Fruit fly (Drosophila melanogaster): Measurements from ENCODE around the gene CG31551.

Gene CG31551

dm6 chr3R:5606477-5606876 is 21.2 kb upstream of the CG31551 start, which contains the start of gene asl:
TSS of gene asl (minus strand) at chr3R:5606543.
- TF ChIP-seq Hr83 (GFP tag; optimal IDR thresholded peaks at IDR 0.05; ENCODE audit: poor library complexity, severe bottlenecking) (no peak), Hr78 (GFP tag; optimal IDR thresholded peaks at IDR 0.05) (peak; percentile 55), N (GFP tag; optimal IDR thresholded peaks at IDR 0.05) (peak; percentile 94), foxo (GFP tag; optimal IDR thresholded peaks at IDR 0.05) (peak in 1 of 2 experiments; percentile 62), Hnf4 (GFP tag; optimal IDR thresholded peaks at IDR 0.05) (no peak), h (GFP tag; optimal IDR thresholded peaks at IDR 0.05) (peak; percentile 56), fru (GFP tag; optimal IDR thresholded peaks at IDR 0.05) (peak; percentile 100), Rel (GFP tag; optimal IDR thresholded peaks at IDR 0.05) (no peak), Rel (tag; optimal IDR thresholded peaks at IDR 0.05) (peak; percentile 45), ey (GFP tag; optimal IDR thresholded peaks at IDR 0.05) (peak; percentile 33), Dif (GFP tag; optimal IDR thresholded peaks at IDR 0.05; ENCODE audit: partially characterized antibody) (no peak), woc (GFP tag; optimal IDR thresholded peaks at IDR 0.05) (peak; percentile 42), HLH106 (tag; optimal IDR thresholded peaks at IDR 0.05) (peak; percentile 64), sv (GFP tag; optimal IDR thresholded peaks at IDR 0.05) (peak; percentile 29), psq (GFP tag; optimal IDR thresholded peaks at IDR 0.05) (peak; percentile 48), OdsH (GFP tag; optimal IDR thresholded peaks at IDR 0.05) (peak; percentile 23), brk (GFP tag; optimal IDR thresholded peaks at IDR 0.05) (no peak), CG32264 (GFP tag; optimal IDR thresholded peaks at IDR 0.05) (peak; percentile 17), CG9705 (GFP tag; optimal IDR thresholded peaks at IDR 0.05) (peak; percentile 53), Sp1 (GFP tag; optimal IDR thresholded peaks at IDR 0.05) (peak; percentile 54)

- TF ChIP-seq foxo (GFP tag; optimal IDR thresholded peaks at IDR 0.05) (no peak), lola (GFP tag; optimal IDR thresholded peaks at IDR 0.05) (no peak), jim (GFP tag; optimal IDR thresholded peaks at IDR 0.05) (no peak), Dif (GFP tag; optimal IDR thresholded peaks at IDR 0.05; ENCODE audit: partially characterized antibody) (no peak), fru (GFP tag; optimal IDR thresholded peaks at IDR 0.05) (no peak), sv (GFP tag; optimal IDR thresholded peaks at IDR 0.05) (no peak)
These were observed 19.2 kb upstream of the CG31551 start for dm6 chr3R:5608422-5608821.

dm6 chr3R:5610656-5611055 is 17.0 kb upstream of the CG31551 start:
- TF ChIP-seq Dif (GFP tag; optimal IDR thresholded peaks at IDR 0.05; ENCODE audit: partially characterized antibody), result no peak
- TF ChIP-seq dl (GFP tag; optimal IDR thresholded peaks at IDR 0.05; ENCODE audit: insufficient read depth in 1 of 2, partially characterized antibody in 2 of 2), result no peak
- no peak for TF ChIP-seq Hnf4 (GFP tag; optimal IDR thresholded peaks at IDR 0.05)
- no peak for TF ChIP-seq GATAd (GFP tag; optimal IDR thresholded peaks at IDR 0.05)
- TF ChIP-seq Myc (optimal IDR thresholded peaks at IDR 0.05), result no peak
- no peak for TF ChIP-seq br (GFP tag; optimal IDR thresholded peaks at IDR 0.05)
- TF ChIP-seq HLH106 (tag; optimal IDR thresholded peaks at IDR 0.05), result no peak
- TF ChIP-seq Jra (GFP tag; optimal IDR thresholded peaks at IDR 0.05), result no peak
- TF ChIP-seq sv (GFP tag; optimal IDR thresholded peaks at IDR 0.05), result no peak
- no peak for TF ChIP-seq CG32264 (GFP tag; optimal IDR thresholded peaks at IDR 0.05)
- no peak for TF ChIP-seq pan (optimal IDR thresholded peaks at IDR 0.05)
- TF ChIP-seq h (GFP tag; optimal IDR thresholded peaks at IDR 0.05), result no peak

dm6 chr3R:5611167-5611566 is 16.5 kb upstream of the CG31551 start:
- no peak for TF ChIP-seq Myc (optimal IDR thresholded peaks at IDR 0.05)
- no peak for TF ChIP-seq brk (GFP tag; optimal IDR thresholded peaks at IDR 0.05)
- TF ChIP-seq Mio (GFP tag; optimal IDR thresholded peaks at IDR 0.05), result no peak
- TF ChIP-seq CG9705 (GFP tag; optimal IDR thresholded peaks at IDR 0.05), result no peak
- no peak for TF ChIP-seq usp (GFP tag; optimal IDR thresholded peaks at IDR 0.05)
- no peak for TF ChIP-seq Dif (GFP tag; optimal IDR thresholded peaks at IDR 0.05; ENCODE audit: partially characterized antibody)
- TF ChIP-seq jim (GFP tag; optimal IDR thresholded peaks at IDR 0.05), result no peak
- no peak for TF ChIP-seq Hr83 (GFP tag; optimal IDR thresholded peaks at IDR 0.05; ENCODE audit: poor library complexity, severe bottlenecking)
- TF ChIP-seq rgr (GFP tag; optimal IDR thresholded peaks at IDR 0.05), result no peak
- TF ChIP-seq fru (GFP tag; optimal IDR thresholded peaks at IDR 0.05), result peak; percentile 31
- TF ChIP-seq psq (GFP tag; optimal IDR thresholded peaks at IDR 0.05), result peak; percentile 98
- TF ChIP-seq N (GFP tag; optimal IDR thresholded peaks at IDR 0.05), result no peak
- no peak for TF ChIP-seq Vsx2 (GFP tag; optimal IDR thresholded peaks at IDR 0.05; ENCODE audit: partially characterized antibody)
- peak in 1 of 2 experiments; percentile 28 for TF ChIP-seq dl (GFP tag; optimal IDR thresholded peaks at IDR 0.05; ENCODE audit: insufficient read depth in 1 of 2, partially characterized antibody in 2 of 2)
- no peak for TF ChIP-seq CrebA (GFP tag; optimal IDR thresholded peaks at IDR 0.05; ENCODE audit: borderline replicate concordance)
- TF ChIP-seq Sp1 (GFP tag; optimal IDR thresholded peaks at IDR 0.05), result no peak
- no peak for TF ChIP-seq br (GFP tag; optimal IDR thresholded peaks at IDR 0.05)
- TF ChIP-seq pan (optimal IDR thresholded peaks at IDR 0.05), result no peak
- TF ChIP-seq Rel (GFP tag; optimal IDR thresholded peaks at IDR 0.05), result no peak
- no peak for TF ChIP-seq Rel (tag; optimal IDR thresholded peaks at IDR 0.05)
